Fruit fly (Drosophila melanogaster) whole organism, prepupa: ENCODE data around the gene CG43401.
A peak's percentile ranks its signal among the peaks of the same experiment; 100 is the strongest.

Experiments used
- Blimp-1 ChIP-seq: fragments of 200-800 bp; sonication (Bioruptor generic); optimal IDR thresholded peaks from 3 replicates; lab custom pipeline; 2017; ENCODE audit warnings: missing biosample characterization, missing genetic modification characterization, mild to moderate bottlenecking, moderate library complexity, missing genetic modification reagents
- CG10631 ChIP-seq: fragments of 200-800 bp; sonication (Bioruptor generic); optimal IDR thresholded peaks from 2 replicates; lab custom pipeline; 2016; ENCODE audit warnings: missing biosample characterization, missing genetic modification characterization
- CG10669 ChIP-seq: fragments of 200-800 bp; sonication (Bioruptor generic); optimal IDR thresholded peaks from 3 replicates; lab custom pipeline; 2018; ENCODE audit warnings: missing biosample characterization, mild to moderate bottlenecking, missing genetic modification characterization, moderate library complexity
- CG11294 ChIP-seq: fragments of 200-800 bp; sonication (Bioruptor generic); IDR thresholded peaks from 2 replicates; pipeline ENCODE4 v1.3.6; 2022; ENCODE audit warnings: missing biosample characterization, missing genetic modification characterization
- CG11762 ChIP-seq: fragments of 200-800 bp; sonication (Bioruptor generic); optimal IDR thresholded peaks from 3 replicates; lab custom pipeline; 2016; ENCODE audit warnings: missing biosample characterization, missing genetic modification characterization; ENCODE audit not compliant: insufficient read depth
- CG11902 ChIP-seq: fragments of 200-800 bp; sonication (Bioruptor generic); optimal IDR thresholded peaks from 3 replicates; lab custom pipeline; 2016; ENCODE audit warnings: missing biosample characterization, missing genetic modification characterization
- CG15336 ChIP-seq: fragments of 200-800 bp; sonication (Bioruptor generic); IDR thresholded peaks from 2 replicates; pipeline ENCODE4 v1.3.6; 2022; ENCODE audit warnings: missing biosample characterization, missing genetic modification characterization
- CG1621 ChIP-seq: fragments of 200-800 bp; sonication (Bioruptor generic); optimal IDR thresholded peaks from 3 replicates; lab custom pipeline; 2018; ENCODE audit warnings: missing biosample characterization, mild to moderate bottlenecking, missing genetic modification characterization
- CG16779 ChIP-seq: fragments of 200-800 bp; sonication (Bioruptor generic); optimal IDR thresholded peaks from 3 replicates; lab custom pipeline; 2017; ENCODE audit warnings: missing biosample characterization, mild to moderate bottlenecking, missing genetic modification characterization
- CG3032 ChIP-seq: fragments of 200-800 bp; optimal IDR thresholded peaks from 2 replicates; lab custom pipeline; 2019; ENCODE audit warnings: missing biosample characterization, mild to moderate bottlenecking, missing genetic modification characterization, moderate library complexity
- CG31627 ChIP-seq: fragments of 200-800 bp; sonication (Bioruptor generic); optimal IDR thresholded peaks from 3 replicates; lab custom pipeline; 2016; ENCODE audit warnings: missing biosample characterization, missing genetic modification characterization
- CG32006 ChIP-seq: fragments of 200-800 bp; sonication (Bioruptor generic); optimal IDR thresholded peaks from 3 replicates; lab custom pipeline; 2017; ENCODE audit warnings: missing biosample characterization, mild to moderate bottlenecking, missing genetic modification characterization
- CG34406 ChIP-seq: fragments of 200-800 bp; sonication (Bioruptor generic); optimal IDR thresholded peaks from 3 replicates; lab custom pipeline; 2016; ENCODE audit warnings: missing biosample characterization, missing genetic modification characterization
- CG6163 ChIP-seq: fragments of 200-800 bp; sonication (Bioruptor generic); IDR thresholded peaks from 3 replicates; pipeline ENCODE4 v1.3.6; 2022; ENCODE audit warnings: missing biosample characterization, missing genetic modification characterization
- CG6276 ChIP-seq: fragments of 200-800 bp; sonication (Bioruptor generic); optimal IDR thresholded peaks from 2 replicates; lab custom pipeline; 2017; ENCODE audit warnings: missing biosample characterization, mild to moderate bottlenecking, missing genetic modification characterization
- CG6792 ChIP-seq: fragments of 200-800 bp; sonication (Bioruptor generic); optimal IDR thresholded peaks from 3 replicates; lab custom pipeline; 2016; ENCODE audit warnings: missing biosample characterization, missing genetic modification characterization
- CG6808 ChIP-seq: fragments of 200-800 bp; sonication (Bioruptor generic); optimal IDR thresholded peaks from 3 replicates; lab custom pipeline; 2017; ENCODE audit warnings: missing biosample characterization, missing genetic modification characterization, mild to moderate bottlenecking, moderate library complexity, missing genetic modification reagents
- CG6854 ChIP-seq: fragments of 200-800 bp; sonication (Bioruptor generic); optimal IDR thresholded peaks from 2 replicates; lab custom pipeline; 2017; ENCODE audit warnings: missing biosample characterization, mild to moderate bottlenecking, missing genetic modification characterization
- CG7368 ChIP-seq: fragments of 200-800 bp; sonication (Bioruptor generic); optimal IDR thresholded peaks from 3 replicates; lab custom pipeline; 2016; ENCODE audit warnings: missing biosample characterization, missing genetic modification characterization
- CG8119 ChIP-seq: fragments of 200-800 bp; sonication (Bioruptor generic); IDR thresholded peaks from 3 replicates; pipeline ENCODE4 v1.3.6; 2022; ENCODE audit warnings: missing biosample characterization, missing genetic modification characterization
- CG8319 ChIP-seq: fragments of 200-800 bp; sonication (Bioruptor generic); optimal IDR thresholded peaks from 3 replicates; lab custom pipeline; 2016; ENCODE audit warnings: missing biosample characterization, missing genetic modification characterization
- CG9139 ChIP-seq: fragments of 200-800 bp; sonication (Bioruptor generic); optimal IDR thresholded peaks from 3 replicates; lab custom pipeline; 2017; ENCODE audit warnings: missing biosample characterization, mild to moderate bottlenecking, missing genetic modification characterization
- Eip75B ChIP-seq: fragments of 200-800 bp; sonication (Bioruptor generic); optimal IDR thresholded peaks from 3 replicates; lab custom pipeline; 2016; ENCODE audit warnings: missing biosample characterization, missing genetic modification characterization
- Ets21C ChIP-seq: fragments of 200-800 bp; sonication (Bioruptor generic); optimal IDR thresholded peaks from 3 replicates; lab custom pipeline; 2016; ENCODE audit warnings: missing biosample characterization, missing genetic modification characterization
- Ets96B ChIP-seq: fragments of 200-800 bp; optimal IDR thresholded peaks from 2 replicates; lab custom pipeline; 2019; ENCODE audit warnings: missing biosample characterization, mild to moderate bottlenecking, missing genetic modification characterization, moderate library complexity
- Gug ChIP-seq: fragments of 200-800 bp; sonication (Bioruptor generic); IDR thresholded peaks from 2 replicates; pipeline ENCODE4 v1.3.6; 2022; ENCODE audit warnings: missing biosample characterization, missing genetic modification characterization
- Hr39 ChIP-seq: fragments of 200-800 bp; sonication (Bioruptor generic); optimal IDR thresholded peaks from 2 replicates; lab custom pipeline; 2016; ENCODE audit warnings: missing biosample characterization, missing genetic modification characterization
- Hr4 ChIP-seq: fragments of 200-800 bp; sonication (Bioruptor generic); optimal IDR thresholded peaks from 3 replicates; lab custom pipeline; 2016; ENCODE audit warnings: missing biosample characterization, missing genetic modification characterization
- Lpt ChIP-seq: fragments of 200-800 bp; sonication (Bioruptor generic); optimal IDR thresholded peaks from 3 replicates; lab custom pipeline; 2016; ENCODE audit warnings: missing biosample characterization, missing genetic modification characterization
- Met ChIP-seq: fragments of 200-800 bp; sonication (Bioruptor generic); optimal IDR thresholded peaks from 3 replicates; lab custom pipeline; 2016; ENCODE audit warnings: missing biosample characterization, missing genetic modification characterization
- OdsH ChIP-seq: fragments of 200-800 bp; sonication (Bioruptor generic); optimal IDR thresholded peaks from 3 replicates; lab custom pipeline; 2016; ENCODE audit warnings: missing biosample characterization, missing genetic modification characterization
- Smox ChIP-seq: fragments of 200-800 bp; sonication (Bioruptor generic); optimal IDR thresholded peaks from 3 replicates; lab custom pipeline; 2016; ENCODE audit warnings: missing biosample characterization, missing genetic modification characterization
- Sox102F ChIP-seq: fragments of 200-800 bp; sonication (Bioruptor generic); optimal IDR thresholded peaks from 2 replicates; lab custom pipeline; 2016; ENCODE audit warnings: missing biosample characterization, mild to moderate bottlenecking, missing genetic modification characterization
- Sox14 ChIP-seq: fragments of 200-800 bp; sonication (Bioruptor generic); optimal IDR thresholded peaks from 3 replicates; lab custom pipeline; 2016; ENCODE audit warnings: missing biosample characterization, missing genetic modification characterization
- Sox15 ChIP-seq: fragments of 200-800 bp; sonication (Bioruptor generic); optimal IDR thresholded peaks from 3 replicates; lab custom pipeline; 2016; ENCODE audit warnings: missing biosample characterization, missing genetic modification characterization
- dac ChIP-seq: fragments of 200-800 bp; sonication (Bioruptor generic); optimal IDR thresholded peaks from 2 replicates; lab custom pipeline; 2017; ENCODE audit warnings: missing biosample characterization, mild to moderate bottlenecking, missing genetic modification characterization
- dsx ChIP-seq: fragments of 200-800 bp; optimal IDR thresholded peaks from 3 replicates; lab custom pipeline; 2019; ENCODE audit warnings: missing biosample characterization, mild to moderate bottlenecking, missing genetic modification characterization, moderate library complexity; ENCODE audit not compliant: poor library complexity, severe bottlenecking
- eg ChIP-seq: fragments of 200-800 bp; sonication (Bioruptor generic); IDR thresholded peaks from 3 replicates; pipeline ENCODE4 v1.3.6; 2022; ENCODE audit warnings: missing biosample characterization, missing genetic modification characterization
- esn ChIP-seq: fragments of 200-800 bp; sonication (Bioruptor generic); optimal IDR thresholded peaks from 2 replicates; lab custom pipeline; 2016; ENCODE audit warnings: missing biosample characterization, mild to moderate bottlenecking, missing genetic modification characterization, moderate library complexity
- fd59A ChIP-seq: fragments of 200-800 bp; sonication (Bioruptor generic); optimal IDR thresholded peaks from 2 replicates; lab custom pipeline; 2017; ENCODE audit warnings: missing biosample characterization, mild to moderate bottlenecking, missing genetic modification characterization, missing genetic modification reagents
- fd85E ChIP-seq: fragments of 200-800 bp; sonication (Bioruptor generic); optimal IDR thresholded peaks from 3 replicates; lab custom pipeline; 2016; ENCODE audit warnings: missing biosample characterization, missing genetic modification characterization
- lz ChIP-seq: fragments of 200-800 bp; sonication (Bioruptor generic); optimal IDR thresholded peaks from 3 replicates; lab custom pipeline; 2016; ENCODE audit warnings: missing biosample characterization, missing genetic modification characterization
- net ChIP-seq: fragments of 200-800 bp; sonication (Bioruptor generic); optimal IDR thresholded peaks from 3 replicates; lab custom pipeline; 2016; ENCODE audit warnings: missing biosample characterization, missing genetic modification characterization
- pdm3 ChIP-seq: fragments of 200-800 bp; sonication (Bioruptor generic); optimal IDR thresholded peaks from 3 replicates; lab custom pipeline; 2016; ENCODE audit warnings: missing biosample characterization, missing genetic modification characterization
- salr ChIP-seq, 2 experiments: fragments of 200-800 bp; sonication (Bioruptor generic); optimal IDR thresholded peaks; 3 replicates each; lab custom pipeline; 2016 to 2018; ENCODE audit warnings: missing biosample characterization in 2 of 2, missing genetic modification characterization in 2 of 2, mild to moderate bottlenecking in 1 of 2
- spab ChIP-seq: fragments of 200-800 bp; sonication (Bioruptor generic); optimal IDR thresholded peaks from 2 replicates; lab custom pipeline; 2017; ENCODE audit warnings: missing biosample characterization, mild to moderate bottlenecking, missing genetic modification characterization, missing genetic modification reagents
- svp ChIP-seq: fragments of 200-800 bp; sonication (Bioruptor generic); peaks from one replicate; lab custom pipeline; 2016; ENCODE audit warnings: missing biosample characterization, missing genetic modification characterization
- vri ChIP-seq: fragments of 200-800 bp; sonication (Bioruptor generic); optimal IDR thresholded peaks from 3 replicates; lab custom pipeline; 2016; ENCODE audit warnings: missing biosample characterization, mild to moderate bottlenecking, missing genetic modification characterization

CG43401 gene

DNA sequence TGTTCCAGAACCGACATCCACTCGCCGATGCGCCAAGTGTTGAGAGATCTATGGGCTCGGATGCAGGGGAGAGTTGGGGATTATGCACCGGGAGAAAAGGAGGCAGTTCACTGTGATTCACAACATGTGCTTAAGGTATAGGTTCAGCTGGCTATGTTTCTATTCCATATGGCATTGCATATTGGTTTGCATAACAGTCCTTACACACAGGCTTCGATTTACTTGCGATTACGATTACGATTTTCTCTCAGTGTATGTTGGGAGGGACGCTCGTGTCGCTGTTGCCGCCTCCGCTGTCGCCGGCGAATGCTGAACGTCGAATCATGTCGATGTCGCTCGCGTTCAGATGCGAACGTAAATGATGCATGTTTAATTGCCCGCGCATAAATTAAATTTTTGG, 5.5 kb downstream of the CG43401 start:
- TF ChIP-seq CG11294 (GFP tag; lab: Robert Waterston, UW) (peak; percentile 76), eg (GFP tag; lab: Robert Waterston, UW) (peak; percentile 82), dac (GFP tag; lab: Kevin White, UChicago) (peak; percentile 65), CG15336 (GFP tag; lab: Robert Waterston, UW) (no peak), CG6163 (GFP tag; lab: Robert Waterston, UW) (no peak), Blimp-1 (peak; percentile 62), CG32006 (GFP tag; lab: Kevin White, UChicago) (peak; percentile 25), Gug (GFP tag; lab: Robert Waterston, UW) (peak; percentile 74), CG34406 (GFP tag; lab: Kevin White, UChicago) (no peak), Sox102F (GFP tag; lab: Kevin White, UChicago) (peak; percentile 82), Sox15 (GFP tag; lab: Kevin White, UChicago) (no peak), CG3032 (tag; lab: Kevin White, UChicago) (peak; percentile 87), esn (GFP tag; lab: Kevin White, UChicago) (peak; percentile 88), CG6276 (peak; percentile 63), CG10631 (peak; percentile 68), spab (GFP tag; lab: Kevin White, UChicago) (peak; percentile 90), dsx (GFP tag; lab: Kevin White, UChicago) (no peak), Hr4 (GFP tag; lab: Kevin White, UChicago) (peak; percentile 82), fd59A (GFP tag; lab: Kevin White, UChicago) (peak; percentile 85), CG6854 (GFP tag; lab: Kevin White, UChicago) (peak; percentile 49), CG1621 (tag; lab: Kevin White, UChicago) (peak; percentile 71), CG11762 (GFP tag; lab: Kevin White, UChicago) (peak; percentile 91), Sox14 (peak; percentile 84), Eip75B (GFP tag; lab: Kevin White, UChicago) (peak; percentile 91), Ets96B (tag; lab: Kevin White, UChicago) (no peak), CG8319 (GFP tag; lab: Kevin White, UChicago) (peak; percentile 90), net (peak; percentile 56), OdsH (GFP tag; lab: Kevin White, UChicago) (peak; percentile 91), CG6792 (GFP tag; lab: Kevin White, UChicago) (peak; percentile 73), CG16779 (peak; percentile 70), CG7368 (peak; percentile 90), Lpt (GFP tag; lab: Kevin White, UChicago) (no peak), CG6808 (GFP tag; lab: Kevin White, UChicago) (peak; percentile 86), Met (GFP tag; lab: Kevin White, UChicago) (peak; percentile 89), vri (GFP tag; lab: Kevin White, UChicago) (peak; percentile 68), fd85E (GFP tag; lab: Kevin White, UChicago) (peak; percentile 50), CG11902 (no peak), CG31627 (GFP tag; lab: Kevin White, UChicago) (peak; percentile 83), lz (peak; percentile 17), Hr39 (peak; percentile 19), Ets21C (GFP tag; lab: Kevin White, UChicago) (peak; percentile 86), pdm3 (peak; percentile 87), CG10669 (GFP tag; lab: Kevin White, UChicago) (peak; percentile 91), Smox (GFP tag; lab: Kevin White, UChicago) (no peak), salr (GFP tag; optimal IDR thresholded peaks at IDR 0.05; lab: Kevin White, UChicago) (peak in 1 of 2 experiments; percentile 58), CG8119 (peak; percentile 77), CG9139 (GFP tag; lab: Kevin White, UChicago) (no peak), svp (peak; percentile 58)
